Fruit fly (Drosophila melanogaster) whole organism, embryonic: Measurements from ENCODE around the gene nonC.
A peak's percentile ranks its signal among the peaks of the same experiment; 100 is the strongest.

Experiments
- Ada2b ChIP-seq: fragments of 200-800 bp; sonication (Bioruptor generic); IDR thresholded peaks from 2 replicates; pipeline ENCODE4 v1.3.6; 2022; ENCODE audit warnings: missing biosample characterization, missing genetic modification characterization
- Aef1 ChIP-seq: fragments of 200-800 bp; sonication (Bioruptor generic); IDR thresholded peaks from 3 replicates; pipeline ENCODE4 v1.3.6; 2022; ENCODE audit warnings: missing biosample characterization, missing genetic modification characterization
- Asciz ChIP-seq: fragments of 200-800 bp; sonication (Bioruptor generic); optimal IDR thresholded peaks from 2 replicates; lab custom pipeline; 2017; ENCODE audit warnings: missing biosample characterization, mild to moderate bottlenecking, missing genetic modification characterization, missing genetic modification reagents
- CG10321 ChIP-seq: fragments of 200-800 bp; sonication (Bioruptor generic); IDR thresholded peaks from 2 replicates; pipeline ENCODE4 v1.3.6; 2022; ENCODE audit warnings: missing biosample characterization, missing genetic modification characterization
- CG10543 ChIP-seq: fragments of 200-800 bp; sonication (Bioruptor generic); optimal IDR thresholded peaks from 3 replicates; lab custom pipeline; 2017; ENCODE audit warnings: missing biosample characterization, mild to moderate bottlenecking, missing genetic modification characterization, moderate library complexity
- CG10979 ChIP-seq: fragments of 200-800 bp; sonication (Bioruptor generic); optimal IDR thresholded peaks from 2 replicates; lab custom pipeline; 2018; ENCODE audit warnings: missing biosample characterization, mild to moderate bottlenecking, missing genetic modification characterization, moderate library complexity
- CG11085 ChIP-seq: fragments of 200-800 bp; sonication (Bioruptor generic); IDR thresholded peaks from 2 replicates; pipeline ENCODE4 v1.3.6; 2022; ENCODE audit warnings: missing biosample characterization, missing genetic modification characterization
- CG15073 ChIP-seq: fragments of 200-800 bp; sonication (Bioruptor generic); optimal IDR thresholded peaks from 2 replicates; lab custom pipeline; 2016; ENCODE audit warnings: missing biosample characterization, missing genetic modification characterization
- CG17802 ChIP-seq: fragments of 200-800 bp; sonication (Bioruptor generic); optimal IDR thresholded peaks from 2 replicates; lab custom pipeline; 2018; ENCODE audit warnings: missing biosample characterization, mild to moderate bottlenecking, missing genetic modification characterization, moderate library complexity
- CG2116 ChIP-seq: fragments of 200-800 bp; sonication (Bioruptor generic); optimal IDR thresholded peaks from 3 replicates; lab custom pipeline; 2018; ENCODE audit warnings: missing biosample characterization, mild to moderate bottlenecking, missing genetic modification characterization
- CG2202 ChIP-seq: fragments of 200-800 bp; sonication (Bioruptor generic); optimal IDR thresholded peaks from 2 replicates; lab custom pipeline; 2018; ENCODE audit warnings: missing biosample characterization, mild to moderate bottlenecking, missing genetic modification characterization
- CG2875 ChIP-seq: fragments of 200-800 bp; sonication (Bioruptor generic); optimal IDR thresholded peaks from 2 replicates; lab custom pipeline; 2017; ENCODE audit warnings: missing biosample characterization, mild to moderate bottlenecking, missing genetic modification characterization, missing genetic modification reagents
- CG3847 ChIP-seq: fragments of 200-800 bp; sonication (Bioruptor generic); IDR thresholded peaks from 2 replicates; pipeline ENCODE4 v1.3.6; 2022; ENCODE audit warnings: missing biosample characterization, missing genetic modification characterization
- CG3995 ChIP-seq: fragments of 200-800 bp; sonication (Bioruptor generic); optimal IDR thresholded peaks from 3 replicates; lab custom pipeline; 2016; ENCODE audit warnings: missing biosample characterization, missing genetic modification characterization
- CG43689 ChIP-seq: fragments of 200-800 bp; sonication (Bioruptor generic); IDR thresholded peaks from 2 replicates; pipeline ENCODE4 v1.3.6; 2022; ENCODE audit warnings: missing biosample characterization, missing genetic modification characterization
- CG4707 ChIP-seq: fragments of 200-800 bp; sonication (Bioruptor generic); optimal IDR thresholded peaks from 2 replicates; lab custom pipeline; 2018; ENCODE audit warnings: missing biosample characterization, mild to moderate bottlenecking, missing genetic modification characterization, moderate library complexity
- CG6791 ChIP-seq: fragments of 200-800 bp; sonication (Bioruptor generic); IDR thresholded peaks from 3 replicates; pipeline ENCODE4 v1.3.6; 2022; ENCODE audit warnings: missing biosample characterization, missing genetic modification characterization; ENCODE audit not compliant: partially characterized antibody
- Fer2 ChIP-seq: fragments of 200-800 bp; sonication (Bioruptor generic); optimal IDR thresholded peaks from 2 replicates; lab custom pipeline; 2018; ENCODE audit warnings: missing biosample characterization, mild to moderate bottlenecking, missing genetic modification characterization, moderate library complexity
- Hand ChIP-seq: fragments of 200-800 bp; sonication (Bioruptor generic); optimal IDR thresholded peaks from 2 replicates; lab custom pipeline; 2017; ENCODE audit warnings: mild to moderate bottlenecking, missing biosample characterization, missing genetic modification reagents, missing genetic modification characterization
- Hey ChIP-seq: fragments of 200-800 bp; sonication (Bioruptor generic); optimal IDR thresholded peaks from 3 replicates; lab custom pipeline; 2018; ENCODE audit warnings: missing biosample characterization, mild to moderate bottlenecking, missing genetic modification characterization
- Hsf ChIP-seq: fragments of 200-800 bp; sonication (Bioruptor generic); optimal IDR thresholded peaks from 3 replicates; lab custom pipeline; 2016; ENCODE audit warnings: missing biosample characterization, missing genetic modification characterization
- Mrtf ChIP-seq: fragments of 200-800 bp; sonication (Bioruptor generic); IDR thresholded peaks from 3 replicates; pipeline ENCODE4 v1.3.6; 2022; ENCODE audit warnings: missing biosample characterization, missing genetic modification characterization
- NC2β ChIP-seq: fragments of 200-800 bp; sonication (Bioruptor generic); optimal IDR thresholded peaks from 2 replicates; lab custom pipeline; 2016; ENCODE audit warnings: missing biosample characterization, missing genetic modification characterization
- Six4 ChIP-seq: fragments of 200-800 bp; sonication (Bioruptor generic); optimal IDR thresholded peaks from 2 replicates; lab custom pipeline; 2016; ENCODE audit warnings: missing biosample characterization, missing genetic modification characterization
- Trl ChIP-seq, 3 experiments: fragments of >200 bp in 2 of 3; fragments of 200-800 bp in 1 of 3; sonication (Bioruptor generic) in 1 of 3; optimal IDR thresholded peaks; 2 replicates in 1 of 3; 3 replicates in 2 of 3; lab custom pipeline; 2016 to 2017; ENCODE audit warnings: missing biosample characterization in 1 of 3, missing genetic modification characterization in 1 of 3
- ara ChIP-seq: fragments of 200-800 bp; sonication (Bioruptor generic); IDR thresholded peaks from 2 replicates; pipeline ENCODE4 v1.3.6; 2022; ENCODE audit warnings: missing biosample characterization, missing genetic modification characterization
- az2 ChIP-seq: fragments of 200-800 bp; sonication (Bioruptor generic); optimal IDR thresholded peaks from 3 replicates; lab custom pipeline; 2016; ENCODE audit warnings: missing biosample characterization, missing genetic modification characterization
- bowl ChIP-seq: fragments of 200-800 bp; sonication (Bioruptor generic); IDR thresholded peaks from 2 replicates; pipeline ENCODE4 v1.3.6; 2022; ENCODE audit warnings: missing biosample characterization, missing genetic modification characterization
- cato ChIP-seq: fragments of 200-800 bp; sonication (Bioruptor generic); optimal IDR thresholded peaks from 2 replicates; lab custom pipeline; 2016; ENCODE audit warnings: missing biosample characterization, missing genetic modification characterization, borderline replicate concordance
- chn ChIP-seq: fragments of 200-800 bp; sonication (Bioruptor generic); optimal IDR thresholded peaks from 2 replicates; lab custom pipeline; 2016; ENCODE audit warnings: missing biosample characterization, missing genetic modification characterization
- ci ChIP-seq: fragments of 200-800 bp; sonication (Bioruptor generic); IDR thresholded peaks from 3 replicates; pipeline ENCODE4 v1.3.6; 2022; ENCODE audit warnings: missing biosample characterization, missing genetic modification characterization
- corto ChIP-seq: fragments of 200-800 bp; sonication (Bioruptor generic); optimal IDR thresholded peaks from 2 replicates; lab custom pipeline; 2016; ENCODE audit warnings: missing biosample characterization, mild to moderate bottlenecking, missing genetic modification characterization, moderate library complexity
- dmrt11E ChIP-seq: fragments of 200-800 bp; sonication (Bioruptor generic); optimal IDR thresholded peaks from 3 replicates; lab custom pipeline; 2018; ENCODE audit warnings: missing biosample characterization, mild to moderate bottlenecking, missing genetic modification characterization, moderate library complexity
- ems ChIP-seq: fragments of 200-800 bp; sonication (Bioruptor generic); optimal IDR thresholded peaks from 3 replicates; lab custom pipeline; 2016; ENCODE audit warnings: missing biosample characterization, missing genetic modification characterization
- ftz-f1 ChIP-seq: fragments of 200-800 bp; sonication (Bioruptor generic); optimal IDR thresholded peaks from 2 replicates; lab custom pipeline; 2016; ENCODE audit warnings: missing biosample characterization, missing genetic modification characterization
- gt ChIP-seq: fragments of 200-800 bp; sonication (Bioruptor generic); IDR thresholded peaks from 2 replicates; pipeline ENCODE4 v1.3.6; 2022; ENCODE audit warnings: missing biosample characterization, missing genetic modification characterization
- ham ChIP-seq: fragments of 200-800 bp; sonication (Bioruptor generic); IDR thresholded peaks from 2 replicates; pipeline ENCODE4 v1.3.6; 2022; ENCODE audit warnings: missing biosample characterization, missing genetic modification characterization
- inv ChIP-seq: fragments of 200-800 bp; sonication (Bioruptor generic); IDR thresholded peaks from 2 replicates; pipeline ENCODE4 v1.3.6; 2022; ENCODE audit warnings: missing biosample characterization, missing genetic modification characterization; ENCODE audit not compliant: partially characterized antibody
- kah ChIP-seq: fragments of 200-800 bp; sonication (Bioruptor generic); optimal IDR thresholded peaks from 2 replicates; lab custom pipeline; 2018; ENCODE audit warnings: missing biosample characterization, mild to moderate bottlenecking, missing genetic modification characterization
- kay ChIP-seq: fragments of 200-800 bp; sonication (Bioruptor generic); optimal IDR thresholded peaks from 2 replicates; lab custom pipeline; 2016; ENCODE audit warnings: missing biosample characterization, missing genetic modification characterization
- lov ChIP-seq, 2 experiments: fragments of 200-800 bp in 1 of 2; fragments of >200 bp in 1 of 2; sonication (Bioruptor generic) in 1 of 2; IDR thresholded peaks in 1 of 2; optimal IDR thresholded peaks in 1 of 2; 2 replicates in 1 of 2; 3 replicates in 1 of 2; pipeline versions ENCODE4 v1.3.6 to Lab custom; 2017 to 2022; ENCODE audit warnings: missing biosample characterization in 1 of 2, missing genetic modification characterization in 1 of 2
- onecut ChIP-seq: fragments of 200-800 bp; sonication (Bioruptor generic); IDR thresholded peaks from 2 replicates; pipeline ENCODE4 v1.3.6; 2022; ENCODE audit warnings: missing biosample characterization, missing genetic modification characterization
- otp ChIP-seq: fragments of 200-800 bp; sonication (Bioruptor generic); IDR thresholded peaks from 3 replicates; pipeline ENCODE4, ENCODE4 v1.3.6; 2022; ENCODE audit warnings: missing biosample characterization, missing genetic modification characterization
- prd ChIP-seq, 3 experiments: fragments of >200 bp in 2 of 3; fragments of 200-800 bp in 1 of 3; sonication (Bioruptor generic) in 1 of 3; optimal IDR thresholded peaks in 2 of 3; IDR thresholded peaks in 1 of 3; 2 replicates in 2 of 3; 3 replicates in 1 of 3; pipeline versions ENCODE4 v1.3.6 to Lab custom; 2017 to 2022; ENCODE audit warnings: missing biosample characterization in 1 of 3, missing genetic modification characterization in 1 of 3
- shn ChIP-seq: fragments of 200-800 bp; sonication (Bioruptor generic); optimal IDR thresholded peaks from 3 replicates; lab custom pipeline; 2016; ENCODE audit warnings: missing biosample characterization, missing genetic modification characterization
- slp2 ChIP-seq: fragments of 200-800 bp; sonication (Bioruptor generic); optimal IDR thresholded peaks from 2 replicates; lab custom pipeline; 2016; ENCODE audit warnings: missing biosample characterization, missing genetic modification characterization
- tll ChIP-seq, 2 experiments: fragments of 200-800 bp in 1 of 2; fragments of >200 bp in 1 of 2; sonication (Bioruptor generic) in 1 of 2; optimal IDR thresholded peaks; 2 replicates each; lab custom pipeline; 2017 to 2019; ENCODE audit warnings: missing biosample characterization in 2 of 2, missing genetic modification characterization in 2 of 2, mild to moderate bottlenecking in 1 of 2, moderate library complexity in 1 of 2
- vfl ChIP-seq: fragments of 200-800 bp; sonication (Bioruptor generic); optimal IDR thresholded peaks from 2 replicates; lab custom pipeline; 2016; ENCODE audit warnings: missing biosample characterization, missing genetic modification characterization
- wek ChIP-seq: fragments of 200-800 bp; sonication (Bioruptor generic); optimal IDR thresholded peaks from 3 replicates; lab custom pipeline; 2018; ENCODE audit warnings: missing biosample characterization, mild to moderate bottlenecking, missing genetic modification characterization, moderate library complexity

The nonC gene

dm6 chrX:6793390-6793789 is 30.9 kb upstream of the nonC start (continued):
- TF ChIP-seq CG4707 (GFP tag; lab: Kevin White, UChicago) (peak; percentile 23), lov (optimal IDR thresholded peaks at IDR 0.05; lab: Kevin White, UChicago) (no peak), lov (GFP tag; IDR thresholded peaks at IDR 0.05; lab: Robert Waterston, UW) (no peak), chn (GFP tag; lab: Kevin White, UChicago) (peak; percentile 67), onecut (GFP tag; lab: Robert Waterston, UW) (peak; percentile 41; the same call in 1 of the 2 replicates), prd (optimal IDR thresholded peaks at IDR 0.05; lab: Kevin White, UChicago) (no peak), prd (GFP tag; IDR thresholded peaks at IDR 0.05; lab: Robert Waterston, UW) (peak; percentile 82), Six4 (peak; percentile 36), CG10321 (no peak), CG3847 (GFP tag; lab: Robert Waterston, UW) (peak; percentile 70), CG3995 (GFP tag; lab: Kevin White, UChicago) (peak; percentile 51), CG2116 (GFP tag; lab: Kevin White, UChicago) (no peak), Hsf (peak; percentile 71), CG10543 (no peak), Ada2b (GFP tag; lab: Robert Waterston, UW) (peak; percentile 79), CG2202 (tag; lab: Kevin White, UChicago) (no peak), ems (GFP tag; lab: Kevin White, UChicago) (peak; percentile 58), CG2875 (GFP tag; lab: Kevin White, UChicago) (peak; percentile 20), NC2β (GFP tag; lab: Kevin White, UChicago) (peak; percentile 52), slp2 (peak; percentile 61), CG10979 (peak; percentile 21), ara (GFP tag; lab: Robert Waterston, UW) (peak; percentile 46; the same call in 1 of the 2 replicates), otp (GFP tag; lab: Robert Waterston, UW) (peak; percentile 70; the same call in 2 of the 3 replicates), tll (GFP tag; optimal IDR thresholded peaks at IDR 0.05; lab: Kevin White, UChicago) (no peak), cato (GFP tag; lab: Kevin White, UChicago) (peak; percentile 43), CG6791 (GFP tag; lab: Robert Waterston, UW) (no peak), shn (GFP tag; lab: Kevin White, UChicago) (peak; percentile 56), Aef1 (GFP tag; lab: Robert Waterston, UW) (peak; percentile 74), Hey (no peak), ci (GFP tag; lab: Robert Waterston, UW) (peak; percentile 87), Hand (no peak), vfl (peak; percentile 35), Fer2 (peak; percentile 33), CG11085 (GFP tag; lab: Robert Waterston, UW) (peak; percentile 70), CG17802 (tag; lab: Kevin White, UChicago) (peak; percentile 25), dmrt11E (tag; lab: Kevin White, UChicago) (no peak), Trl (optimal IDR thresholded peaks at IDR 0.05; lab: Kevin White, UChicago) (no peak), Trl (GFP tag; optimal IDR thresholded peaks at IDR 0.05; lab: Kevin White, UChicago) (peak; percentile 51), gt (GFP tag; lab: Robert Waterston, UW) (no peak), kah (GFP tag; lab: Kevin White, UChicago) (peak; percentile 49), corto (no peak), CG43689 (peak; percentile 32; the same call in 1 of the 2 replicates), bowl (GFP tag; lab: Robert Waterston, UW) (0 out of 2 replicates have a peak, but pooled peaks have one; percentile 30), ftz-f1 (no peak), Asciz (peak; percentile 54), kay (GFP tag; lab: Kevin White, UChicago) (no peak), inv (GFP tag; lab: Robert Waterston, UW) (no peak), Mrtf (GFP tag; lab: Robert Waterston, UW) (peak; percentile 74; the same call in 2 of the 3 replicates), CG15073 (GFP tag; lab: Kevin White, UChicago) (no peak), ham (GFP tag; lab: Robert Waterston, UW) (no peak), wek (GFP tag; lab: Kevin White, UChicago) (peak; percentile 46), az2 (GFP tag; lab: Kevin White, UChicago) (peak; percentile 57)
